Worm (Caenorhabditis elegans) whole organism, midembryonic: Measurements from ENCODE around the gene C01G6.9.

Source experiments
- cog-1 ChIP-seq: sonication (generic microtip); optimal IDR thresholded peaks from 2 replicates; lab custom pipeline; 2016; ENCODE audit warnings: missing genetic modification characterization, missing compliant biosample characterization
- flt-1 ChIP-seq: fragments of 200-800 bp; sonication (Bioruptor generic); IDR thresholded peaks from 2 replicates; pipeline ENCODE4 v1.3.6; 2022; ENCODE audit warnings: missing genetic modification characterization, missing compliant biosample characterization
- ztf-23 ChIP-seq: fragments of 200-800 bp; sonication (Bioruptor generic); IDR thresholded peaks from 2 replicates; pipeline ENCODE4 v1.3.6; 2022; ENCODE audit warnings: missing genetic modification reagents, missing genetic modification characterization, missing compliant biosample characterization
- ztf-29 ChIP-seq: fragments of 200-800 bp; sonication (Bioruptor generic); IDR thresholded peaks from 2 replicates; pipeline ENCODE4 v1.3.6; 2022; ENCODE audit warnings: missing genetic modification reagents, missing genetic modification characterization, missing compliant biosample characterization

DNA sequence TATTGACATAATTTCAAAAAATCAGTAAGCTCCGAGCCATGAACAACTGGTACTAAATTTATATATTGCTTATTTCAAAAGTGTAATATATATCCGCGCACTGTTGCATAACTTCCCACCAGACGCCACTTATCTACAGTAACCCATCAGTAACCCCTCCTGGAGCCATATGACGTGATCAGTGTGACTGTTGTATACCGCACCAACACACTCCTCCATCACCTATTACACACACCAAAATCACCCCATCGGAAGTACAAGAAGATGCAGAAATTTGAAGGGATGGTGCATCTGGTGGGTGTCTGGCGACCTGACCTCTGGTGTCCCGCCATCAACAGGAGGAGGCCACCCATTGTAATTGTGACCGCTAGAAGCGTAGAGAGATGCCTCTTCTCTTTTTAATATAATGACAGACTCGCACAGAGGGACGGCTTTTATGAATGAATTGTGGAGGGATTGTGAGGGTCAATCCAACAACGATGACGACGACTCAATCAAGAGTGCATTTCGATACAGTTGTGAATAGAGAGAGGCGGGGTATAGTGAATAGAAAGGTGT, 32.7 kb downstream of the C01G6.9 start:
- TF ChIP-seq flt-1 (no peak), cog-1 (tag; lab: Kevin White, UChicago) (no peak), ztf-23 (GFP tag; lab: Robert Waterston, UW) (no peak), ztf-29 (GFP tag; lab: Robert Waterston, UW) (no peak)
